Fruit fly (Drosophila melanogaster): Measurements from ENCODE around the gene spz.

DNA sequence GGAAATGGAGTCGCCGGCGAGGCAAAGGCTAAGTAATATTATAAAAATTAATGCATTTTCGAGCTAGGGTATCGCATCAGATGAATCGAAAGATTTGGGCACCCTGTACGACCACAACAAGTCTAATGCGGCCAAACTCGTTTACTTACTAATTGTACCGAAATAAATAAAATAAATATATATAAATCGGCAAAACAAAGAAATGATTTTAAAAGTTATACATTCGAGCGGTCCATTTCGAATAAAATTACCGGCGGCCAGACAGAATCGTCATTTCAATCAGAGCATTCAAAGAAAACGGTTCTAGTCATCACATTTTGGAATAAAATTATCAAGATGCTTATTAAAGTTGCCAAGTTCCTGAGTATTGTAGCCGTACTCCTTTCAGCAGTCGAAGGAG, 23.0 kb upstream of the spz start, which contains the start of gene CG14258:
- TF ChIP-seq wor (GFP tag; IDR thresholded peaks at IDR 0.05) = no peak
- TF ChIP-seq CG15601 (tag; optimal IDR thresholded peaks at IDR 0.05) = no peak
- no peak for TF ChIP-seq CG8290 (GFP tag; optimal IDR thresholded peaks at IDR 0.05)
- TF ChIP-seq CG8290 (tag; optimal IDR thresholded peaks at IDR 0.05) = no peak
- no peak for TF ChIP-seq Dek (tag; optimal IDR thresholded peaks at IDR 0.05)
- TF ChIP-seq CG4707 (GFP tag; optimal IDR thresholded peaks at IDR 0.05) = no peak
- no peak for TF ChIP-seq ttk (GFP tag; IDR thresholded peaks at IDR 0.05)
- TF ChIP-seq Awh (GFP tag; IDR thresholded peaks at IDR 0.05) = no peak
- no peak for TF ChIP-seq CG11696 (GFP tag; IDR thresholded peaks at IDR 0.05)

Measured in whole organism, embryonic.